Fruit fly (Drosophila melanogaster) whole organism: ENCODE measurements around the gene Aos1.
A peak's percentile ranks its signal among the peaks of the same experiment; 100 is the strongest.

Source experiments
- CG8478 ChIP-seq: fragments of >200 bp; optimal IDR thresholded peaks from 2 replicates; lab custom pipeline; 2018; ENCODE audit warnings: inconsistent platforms
- Dll ChIP-seq: fragments of >200 bp; optimal IDR thresholded peaks from 2 replicates; lab custom pipeline; 2017
- EcR ChIP-seq, 2 experiments: fragments of >200 bp; optimal IDR thresholded peaks; 2 replicates each; lab custom pipeline; 2017; ENCODE audit warnings: missing biosample characterization in 2 of 2, missing genetic modification characterization in 2 of 2, missing genetic modification reagents in 2 of 2
- pan ChIP-seq: fragments of >200 bp; optimal IDR thresholded peaks from 2 replicates; lab custom pipeline; 2017
- psq ChIP-seq: fragments of >200 bp; optimal IDR thresholded peaks from 2 replicates; lab custom pipeline; 2017
- usp ChIP-seq: fragments of >200 bp; optimal IDR thresholded peaks from 2 replicates; lab custom pipeline; 2017; ENCODE audit warnings: missing biosample characterization, missing genetic modification characterization, mixed read lengths

The Aos1 gene

DNA sequence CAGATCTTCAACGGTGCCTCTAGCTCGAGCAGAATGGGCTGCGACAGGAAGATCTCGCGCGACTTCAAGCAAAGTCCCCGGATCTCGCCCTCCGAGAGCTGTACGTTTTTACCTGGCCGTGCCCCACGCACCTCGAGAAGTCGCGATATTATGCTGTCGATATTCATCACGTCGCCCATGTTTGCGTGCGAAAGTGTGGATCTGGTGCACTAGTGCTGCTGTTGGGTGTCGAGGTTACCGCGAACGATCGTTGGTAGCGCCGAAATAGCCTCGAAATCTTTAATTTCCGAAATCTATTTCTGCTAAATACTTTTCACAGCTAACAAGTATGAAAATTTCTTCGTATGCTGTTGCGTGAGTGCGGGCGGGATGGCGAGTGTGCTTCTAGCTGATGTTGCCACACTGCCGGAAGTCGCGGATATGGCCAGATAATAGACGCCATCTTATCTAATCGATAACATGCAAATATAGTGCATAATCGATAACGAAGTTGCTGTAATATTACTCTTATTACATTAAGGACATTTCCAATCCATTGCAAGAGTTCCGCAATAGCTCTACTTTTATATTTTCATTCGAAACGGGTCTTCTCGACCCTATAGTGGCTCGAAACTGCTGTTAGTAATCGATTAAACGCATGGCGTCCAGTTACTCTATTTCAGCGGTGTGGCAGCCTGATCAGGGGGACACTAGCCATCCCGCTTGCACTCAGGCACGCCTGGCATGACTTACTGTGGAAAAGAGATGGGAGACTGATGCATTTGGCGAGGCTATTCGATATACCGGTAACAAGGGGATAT lies 7.9 kb downstream of the Aos1 start, which contains the start of gene Pp1-87B:
Pp1-87B (minus strand) TSS at position 408 of the 800 bp plus-strand sequence.
- TF ChIP-seq CG8478 (lab: Kevin White, UChicago) (peak; percentile 71), pan (lab: Kevin White, UChicago) (no peak), psq (lab: Kevin White, UChicago) (no peak), Dll (no peak)

DNA sequence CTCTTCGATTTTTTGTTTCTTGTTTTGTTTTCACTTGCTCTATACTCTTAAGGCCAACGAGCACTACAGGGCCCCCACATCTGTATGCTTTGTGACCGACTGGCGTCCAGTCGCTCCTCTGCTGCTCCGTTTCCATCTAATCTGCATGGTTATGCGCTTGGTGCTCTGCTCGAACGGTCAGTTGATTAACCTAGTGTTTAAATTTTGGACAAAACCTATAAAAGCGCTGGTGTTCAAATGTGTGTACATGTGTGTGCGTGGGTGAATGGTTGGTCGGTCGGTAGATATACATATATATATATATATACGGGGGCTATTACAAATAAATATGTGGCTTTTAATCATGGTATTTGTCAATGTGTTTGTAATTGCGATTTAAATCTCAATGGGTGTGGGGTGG lies 9.6 kb downstream of the Aos1 start:
- TF ChIP-seq usp (GFP tag; lab: Kevin White, UChicago): no peak

DNA sequence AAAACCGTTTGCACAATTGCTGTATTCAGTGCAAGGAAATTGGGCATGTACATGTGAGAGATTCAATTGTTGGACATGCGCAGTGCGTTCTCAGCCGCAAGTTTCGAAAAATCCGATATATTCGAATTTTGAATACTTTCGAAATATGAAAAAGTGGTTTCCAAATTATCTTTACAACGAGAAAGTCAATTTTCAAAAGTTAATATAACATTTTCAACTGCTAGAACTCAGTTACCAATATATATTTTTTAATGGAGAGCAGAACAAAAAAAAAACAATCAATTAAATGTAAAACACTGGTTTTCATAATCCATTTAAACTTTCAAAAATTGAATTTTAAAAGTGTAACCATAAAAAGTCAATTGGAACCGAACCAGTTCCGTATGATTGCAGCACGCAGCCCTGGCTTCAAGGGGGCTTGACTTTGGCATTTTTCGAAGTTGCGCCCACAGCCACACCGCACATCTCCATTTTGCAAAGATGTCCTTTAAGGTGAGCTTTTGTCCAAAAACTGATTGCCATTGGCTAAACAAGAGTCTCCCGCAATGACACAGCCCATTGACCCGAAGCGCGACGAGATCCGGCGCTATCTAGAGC lies 11.1 kb downstream of the Aos1 start, which contains the start of the genes Scgbeta and CG17202:
Scgbeta (minus strand) TSS at position 51 of the 597 bp plus-strand sequence.
CG17202 (plus strand) TSS at position 390 of the 597 bp plus-strand sequence.
- TF ChIP-seq pan (lab: Kevin White, UChicago) (no peak), EcR (GFP tag; optimal IDR thresholded peaks at IDR 0.05; lab: Kevin White, UChicago) (no peak), CG8478 (lab: Kevin White, UChicago) (no peak), Dll (no peak), psq (lab: Kevin White, UChicago) (no peak), usp (GFP tag; lab: Kevin White, UChicago) (no peak)

DNA sequence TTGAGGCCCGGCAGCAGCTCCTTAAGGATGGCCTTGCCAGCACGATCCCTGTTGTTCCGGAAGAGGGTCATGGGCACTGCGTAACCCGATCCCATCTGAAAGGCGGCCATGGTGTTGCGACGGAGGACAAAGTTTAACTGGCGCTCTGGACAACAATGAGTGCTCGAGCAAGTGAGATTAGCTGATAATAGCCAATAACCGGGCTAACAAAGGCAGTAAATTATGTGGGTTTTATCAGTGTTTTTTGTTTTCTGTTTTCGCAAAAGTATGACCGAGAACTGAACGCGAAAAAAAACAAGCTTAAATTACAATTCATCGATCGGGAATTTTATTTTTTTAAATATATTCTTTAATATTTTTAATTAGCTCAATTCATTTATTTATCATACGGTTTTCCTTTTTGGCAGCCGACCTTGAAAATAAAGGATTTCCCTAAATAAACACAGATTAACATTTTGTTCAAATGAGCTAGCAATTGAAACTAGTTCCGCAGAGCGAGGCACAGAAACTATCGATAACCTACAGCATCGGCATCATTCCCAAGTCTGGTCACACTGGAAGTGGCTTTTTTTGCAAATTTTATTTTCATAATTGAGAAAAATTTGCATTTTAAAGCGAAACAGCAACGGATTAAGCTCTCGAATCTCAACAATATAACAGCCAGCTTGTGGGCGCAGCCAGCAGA lies 20.2 kb downstream of the Aos1 start, which contains the start of the genes Dip-C and pps:
Dip-C (minus strand) TSS at position 486 of the 685 bp plus-strand sequence.
pps (plus strand) TSS at position 555 of the 685 bp plus-strand sequence.
- TF ChIP-seq EcR (GFP tag; optimal IDR thresholded peaks at IDR 0.05; lab: Kevin White, UChicago) (no peak), psq (lab: Kevin White, UChicago) (no peak), Dll (no peak), CG8478 (lab: Kevin White, UChicago) (no peak), usp (GFP tag; lab: Kevin White, UChicago) (no peak), pan (lab: Kevin White, UChicago) (no peak)

DNA sequence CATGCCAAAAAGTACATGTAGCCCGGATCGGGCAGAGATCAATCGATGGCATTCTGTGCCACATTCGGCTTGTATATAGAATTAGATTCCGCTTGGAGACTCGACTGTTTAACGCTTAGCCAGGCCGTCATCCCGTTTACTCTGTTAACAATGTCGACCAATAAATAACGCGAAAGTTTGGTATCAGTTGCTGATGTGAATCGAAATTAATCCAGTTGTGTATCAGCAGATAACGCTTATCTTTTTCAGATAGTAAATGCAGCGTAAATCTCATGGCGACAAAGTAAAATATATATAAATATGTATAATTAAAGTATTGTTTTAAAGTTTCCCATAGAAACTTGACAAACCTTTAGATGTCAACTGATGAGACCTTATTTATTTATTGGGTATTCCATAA lies 22.2 kb downstream of the Aos1 start:
- no peak for TF ChIP-seq EcR (GFP tag; optimal IDR thresholded peaks at IDR 0.05; lab: Kevin White, UChicago)
- no peak for TF ChIP-seq usp (GFP tag; lab: Kevin White, UChicago)
- TF ChIP-seq Dll: no peak
- no peak for TF ChIP-seq psq (lab: Kevin White, UChicago)
- no peak for TF ChIP-seq CG8478 (lab: Kevin White, UChicago)
- TF ChIP-seq pan (lab: Kevin White, UChicago): no peak

DNA sequence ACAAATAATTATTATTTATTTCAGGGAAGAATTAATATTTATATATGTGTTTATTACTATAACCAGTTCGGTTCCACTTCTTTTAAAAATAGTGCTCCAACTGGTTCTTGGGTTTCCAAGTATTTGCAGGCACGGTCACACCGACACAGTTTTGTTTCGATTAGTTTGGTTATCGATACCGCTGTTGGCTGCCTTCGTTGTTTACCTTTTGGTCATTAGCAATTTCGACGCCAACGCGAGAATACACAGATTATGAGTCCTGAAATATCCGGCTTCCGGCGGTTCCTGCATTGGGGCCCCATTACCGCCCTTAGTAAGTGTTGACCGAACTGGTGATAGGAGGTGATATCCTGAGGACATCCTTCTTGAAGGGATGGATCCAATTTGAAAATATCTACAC lies 25.5 kb downstream of the Aos1 start, which contains the start of gene CG5196:
CG5196 (plus strand) TSS at position 157 of the 400 bp plus-strand sequence.
- TF ChIP-seq usp (GFP tag; lab: Kevin White, UChicago) (no peak), Dll (no peak), psq (lab: Kevin White, UChicago) (no peak), CG8478 (lab: Kevin White, UChicago) (no peak), pan (lab: Kevin White, UChicago) (no peak), EcR (GFP tag; optimal IDR thresholded peaks at IDR 0.05; lab: Kevin White, UChicago) (no peak)

DNA sequence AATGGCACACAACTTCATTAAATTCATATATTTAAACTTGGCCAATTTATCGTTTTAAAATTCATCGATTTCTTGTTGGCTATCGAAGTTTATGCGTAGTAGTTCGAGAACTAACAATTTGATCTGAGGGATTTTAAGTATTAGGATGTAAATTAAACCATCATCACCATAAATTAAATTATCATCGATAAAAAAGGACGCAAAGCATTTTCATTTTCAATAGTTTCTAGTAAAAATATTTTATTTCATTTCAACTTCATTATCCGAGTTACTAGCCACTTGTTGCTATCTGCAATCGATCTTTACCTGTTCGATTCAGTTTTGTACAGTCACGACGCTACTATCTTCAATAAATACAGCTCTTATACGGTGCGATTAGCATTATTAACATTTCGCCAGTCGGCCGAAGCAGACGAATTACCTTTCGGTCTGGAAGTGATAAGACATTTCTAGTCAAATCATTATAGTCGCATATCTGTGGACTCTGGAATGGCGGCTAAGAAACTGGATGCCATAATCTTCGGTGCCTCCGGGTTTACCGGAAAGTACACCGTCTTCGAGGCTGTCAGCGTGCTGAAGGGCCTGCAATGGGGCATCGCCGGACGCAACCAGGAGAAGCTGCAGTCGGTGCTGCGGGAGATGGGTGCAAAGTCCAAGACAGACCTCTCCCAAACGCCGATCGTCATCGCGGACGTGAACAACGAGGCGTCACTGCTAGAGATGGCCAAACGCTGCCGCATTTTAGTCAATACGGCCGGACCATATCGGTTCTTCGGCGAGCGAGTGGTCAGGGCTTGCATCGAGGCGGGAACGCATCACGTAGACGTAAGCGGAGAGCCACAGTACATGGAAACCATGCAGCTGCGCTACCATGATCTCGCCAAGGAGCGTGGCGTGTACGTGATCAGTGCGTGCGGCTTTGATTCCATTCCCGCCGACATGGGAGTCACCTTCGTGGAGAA lies 27.1 kb downstream of the Aos1 start, which contains the start of gene CG5167:
CG5167 (plus strand) TSS at position 298 of the 962 bp plus-strand sequence.
- TF ChIP-seq pan (lab: Kevin White, UChicago) (no peak), Dll (no peak), usp (GFP tag; lab: Kevin White, UChicago) (no peak), EcR (GFP tag; optimal IDR thresholded peaks at IDR 0.05; lab: Kevin White, UChicago) (no peak), CG8478 (lab: Kevin White, UChicago) (no peak), psq (lab: Kevin White, UChicago) (no peak)

DNA sequence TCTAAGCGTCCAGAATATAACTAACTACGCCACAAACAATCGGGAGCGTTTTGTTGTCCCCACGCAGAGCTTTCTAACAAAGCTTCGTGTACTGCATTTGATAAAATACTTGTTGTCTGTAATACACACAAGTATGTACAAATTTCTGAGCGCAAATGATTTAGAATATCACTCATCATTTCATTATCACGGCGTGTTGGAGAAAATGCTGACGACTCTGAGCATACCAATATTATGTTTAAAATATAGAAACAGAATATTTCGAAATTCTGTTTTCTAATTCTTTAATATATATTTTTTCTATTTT lies 27.7 kb downstream of the Aos1 start, which contains the start of gene Cyp9f2:
Cyp9f2 (minus strand) TSS at position 101 of the 307 bp plus-strand sequence.
- TF ChIP-seq usp (GFP tag; lab: Kevin White, UChicago): no peak
- TF ChIP-seq Dll: no peak
- no peak for TF ChIP-seq CG8478 (lab: Kevin White, UChicago)
- TF ChIP-seq EcR (GFP tag; optimal IDR thresholded peaks at IDR 0.05; lab: Kevin White, UChicago): no peak
- no peak for TF ChIP-seq psq (lab: Kevin White, UChicago)
- no peak for TF ChIP-seq pan (lab: Kevin White, UChicago)

DNA sequence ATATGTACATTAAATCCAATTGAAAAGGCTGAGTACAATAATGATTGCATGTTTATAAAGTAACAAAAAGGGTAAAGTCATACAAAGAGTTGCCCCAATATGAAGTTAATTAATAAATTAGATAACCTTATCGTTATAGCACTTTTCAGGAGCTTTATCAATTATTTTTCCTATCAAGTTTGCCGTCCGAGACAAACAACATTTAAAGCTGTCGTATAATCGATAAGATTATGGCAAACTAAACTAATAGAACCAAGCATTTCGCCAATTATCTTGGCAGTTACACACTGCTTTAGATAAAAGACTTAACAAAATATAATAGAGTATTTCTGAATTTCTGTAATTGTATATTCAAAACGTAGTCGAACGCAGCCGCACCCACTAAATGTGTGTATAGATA lies 28.5 kb downstream of the Aos1 start:
- TF ChIP-seq psq (lab: Kevin White, UChicago): no peak
- no peak for TF ChIP-seq Dll
- TF ChIP-seq CG8478 (lab: Kevin White, UChicago): no peak
- TF ChIP-seq pan (lab: Kevin White, UChicago): no peak
- no peak for TF ChIP-seq usp (GFP tag; lab: Kevin White, UChicago)
- TF ChIP-seq EcR (GFP tag; optimal IDR thresholded peaks at IDR 0.05; lab: Kevin White, UChicago): no peak

DNA sequence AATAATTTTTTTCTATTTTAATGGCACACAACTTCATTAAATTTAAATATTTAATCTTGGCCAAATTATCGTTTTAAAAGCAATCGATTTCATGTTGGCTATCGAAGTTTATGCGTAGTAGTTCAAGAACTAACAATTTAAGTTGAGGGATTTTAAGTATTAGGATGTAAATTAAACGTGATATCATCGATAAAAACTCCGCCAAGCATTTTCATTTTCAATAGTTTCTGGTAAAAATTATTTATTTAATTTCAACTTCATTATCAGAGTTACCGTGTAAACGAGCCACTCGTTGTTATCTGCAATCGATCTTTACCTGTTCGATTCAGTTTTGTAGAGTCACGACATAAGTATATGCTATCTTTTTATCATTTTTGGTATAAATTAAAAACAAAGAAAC lies 30.7 kb downstream of the Aos1 start:
- no peak for TF ChIP-seq Dll
- TF ChIP-seq pan (lab: Kevin White, UChicago): no peak
- no peak for TF ChIP-seq psq (lab: Kevin White, UChicago)
- TF ChIP-seq usp (GFP tag; lab: Kevin White, UChicago): no peak
- TF ChIP-seq CG8478 (lab: Kevin White, UChicago): no peak
- TF ChIP-seq EcR (GFP tag; optimal IDR thresholded peaks at IDR 0.05; lab: Kevin White, UChicago): no peak
